Worm (Caenorhabditis elegans): ENCODE data around the gene ubxn-2.

- TF ChIP-seq elt-2 (tag; optimal IDR thresholded peaks at IDR 0.05) = no peak
- TF ChIP-seq fkh-2 (tag; optimal IDR thresholded peaks at IDR 0.05) = no peak
- TF ChIP-seq nhr-43 (tag; optimal IDR thresholded peaks at IDR 0.05; ENCODE audit: poor library complexity, severe bottlenecking) = no peak
- TF ChIP-seq ZK546.5 (tag; optimal IDR thresholded peaks at IDR 0.05) = no peak
- no peak for TF ChIP-seq fkh-10 (GFP tag; optimal IDR thresholded peaks at IDR 0.05)
- no peak for TF ChIP-seq ceh-28 (tag; optimal IDR thresholded peaks at IDR 0.05)
- TF ChIP-seq unc-39 (tag; optimal IDR thresholded peaks at IDR 0.05) = no peak
- TF ChIP-seq nhr-77 (tag; optimal IDR thresholded peaks at IDR 0.05) = no peak
These were observed 25.0 kb upstream of the ubxn-2 start for ce11 chrIV:2750607-2751006.
